Worm (Caenorhabditis elegans) whole organism, mixed stage, embryonic: ENCODE results near the gene R05G6.5.
A peak's percentile ranks its signal among the peaks of the same experiment; 100 is the strongest.

Experiments used
- bed-3 ChIP-seq: fragments of 200-800 bp; sonication (Bioruptor generic); optimal IDR thresholded peaks from 3 replicates; lab custom pipeline; 2018; ENCODE audit warnings: mild to moderate bottlenecking, missing genetic modification characterization, moderate library complexity, missing compliant biosample characterization
- ceh-83 ChIP-seq: fragments of 200-800 bp; sonication (Bioruptor generic); optimal IDR thresholded peaks from 2 replicates; lab custom pipeline; 2018; ENCODE audit warnings: mild to moderate bottlenecking, missing genetic modification characterization, missing compliant biosample characterization
- ces-1 ChIP-seq: fragments of 150-350 bp; optimal IDR thresholded peaks from 2 replicates; lab custom pipeline; 2014; ENCODE audit warnings: missing biosample characterization, missing genetic modification reagents, missing genetic modification characterization
- elt-3 ChIP-seq: fragments of 150-350 bp; optimal IDR thresholded peaks from 2 replicates; lab custom pipeline; 2014; ENCODE audit warnings: missing biosample characterization, missing genetic modification characterization
- lsy-2 ChIP-seq: fragments of 150-350 bp; optimal IDR thresholded peaks from 2 replicates; lab custom pipeline; 2014; ENCODE audit warnings: missing biosample characterization, missing genetic modification characterization
- mep-1 ChIP-seq: fragments of 150-350 bp; optimal IDR thresholded peaks from 2 replicates; lab custom pipeline; 2017; ENCODE audit warnings: missing biosample characterization, missing genetic modification reagents, missing genetic modification characterization, inconsistent platforms
- nhr-12 ChIP-seq: fragments of 150-350 bp; optimal IDR thresholded peaks from 2 replicates; lab custom pipeline; 2014; ENCODE audit warnings: missing biosample characterization, missing genetic modification characterization
- nhr-28 ChIP-seq: fragments of 150-350 bp; optimal IDR thresholded peaks from 2 replicates; lab custom pipeline; 2014; ENCODE audit warnings: missing biosample characterization, missing genetic modification characterization
- nhr-76 ChIP-seq: sonication (generic microtip); optimal IDR thresholded peaks from 2 replicates; lab custom pipeline; 2017; ENCODE audit warnings: missing biosample characterization, missing genetic modification characterization
- pha-4 ChIP-seq: fragments of 150-350 bp; optimal IDR thresholded peaks from 2 replicates; lab custom pipeline; 2018; ENCODE audit warnings: missing biosample characterization, missing genetic modification reagents, missing genetic modification characterization
- snpc-4 ChIP-seq: fragments of 150-350 bp; optimal IDR thresholded peaks from 2 replicates; lab custom pipeline; 2014; ENCODE audit warnings: missing biosample characterization, missing genetic modification characterization
- ztf-11 ChIP-seq: fragments of 150-350 bp; optimal IDR thresholded peaks from 2 replicates; lab custom pipeline; 2014; ENCODE audit warnings: missing biosample characterization, missing genetic modification characterization

ce11 chrIV:7487554-7488456 is 20.4 kb upstream of the R05G6.5 start, which contains the start of the genes his-60 and his-59:
- TF ChIP-seq elt-3 (no peak), bed-3 (no peak), nhr-76 (tag; lab: Kevin White, UChicago) (no peak), nhr-28 (tag; lab: Kevin White, UChicago) (no peak), lsy-2 (tag; lab: Kevin White, UChicago) (peak; percentile 24), nhr-12 (tag; lab: Kevin White, UChicago) (peak; percentile 53), ces-1 (peak; percentile 6), ceh-83 (GFP tag; lab: Kevin White, UChicago) (peak; percentile 83), mep-1 (tag; lab: Kevin White, UChicago) (peak; percentile 70), pha-4 (tag; lab: Kevin White, UChicago) (peak; percentile 88), snpc-4 (tag; lab: Kevin White, UChicago) (no peak), ztf-11 (tag; lab: Kevin White, UChicago) (peak; percentile 93)
